Worm (Caenorhabditis elegans) whole organism, L4/young adult: ENCODE measurements around the gene T04F3.1.

Source experiments
- W03F9.2 ChIP-seq: fragments of 150-350 bp; optimal IDR thresholded peaks from 2 replicates; lab custom pipeline; 2014; ENCODE audit warnings: missing biosample characterization, missing genetic modification characterization
- dao-5 ChIP-seq: sonication (generic microtip); optimal IDR thresholded peaks from 2 replicates; lab custom pipeline; 2016; ENCODE audit warnings: missing genotype, missing genetic modification characterization, moderate library complexity, missing compliant biosample characterization
- him-1 ChIP-seq: sonication (generic microtip); optimal IDR thresholded peaks from 2 replicates; lab custom pipeline; 2016; ENCODE audit warnings: missing genotype, missing genetic modification reagents, missing genetic modification characterization, missing compliant biosample characterization

The T04F3.1 gene

DNA sequence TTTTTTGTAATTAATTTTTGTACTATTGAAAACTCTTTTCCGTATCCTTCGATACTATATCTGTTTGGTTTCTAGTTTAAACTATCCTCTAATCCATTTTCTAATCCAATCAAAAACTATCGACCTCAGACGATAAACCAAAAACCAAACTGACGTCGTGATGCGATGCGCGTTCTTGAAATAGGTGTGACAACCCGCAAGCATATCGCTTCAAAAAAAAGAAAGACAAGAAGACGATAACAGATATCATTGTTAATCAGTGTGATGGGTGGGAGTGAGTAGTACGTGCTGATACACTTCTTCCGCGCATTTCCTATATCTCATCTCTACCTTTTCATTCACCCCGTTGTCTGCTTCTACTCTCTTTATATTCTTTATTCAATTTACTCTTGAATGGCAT is at the start of gene T04F3.1:
Gene T04F3.1, plus strand, starts transcription at position 246 of the 400 bp plus-strand sequence.
- TF ChIP-seq W03F9.2 (tag; lab: Kevin White, UChicago) (no peak), dao-5 (tag; lab: Kevin White, UChicago) (no peak), him-1 (tag; lab: Kevin White, UChicago) (no peak)

ce11 chrV:11691553-11691952 is 48.3 kb upstream of the T04F3.1 start, which contains the start of gene W05E10.1:
TSS of gene W05E10.1 (minus strand) at chrV:11691691.
- TF ChIP-seq dao-5 (tag; lab: Kevin White, UChicago) (no peak), W03F9.2 (tag; lab: Kevin White, UChicago) (no peak), him-1 (tag; lab: Kevin White, UChicago) (no peak)

DNA sequence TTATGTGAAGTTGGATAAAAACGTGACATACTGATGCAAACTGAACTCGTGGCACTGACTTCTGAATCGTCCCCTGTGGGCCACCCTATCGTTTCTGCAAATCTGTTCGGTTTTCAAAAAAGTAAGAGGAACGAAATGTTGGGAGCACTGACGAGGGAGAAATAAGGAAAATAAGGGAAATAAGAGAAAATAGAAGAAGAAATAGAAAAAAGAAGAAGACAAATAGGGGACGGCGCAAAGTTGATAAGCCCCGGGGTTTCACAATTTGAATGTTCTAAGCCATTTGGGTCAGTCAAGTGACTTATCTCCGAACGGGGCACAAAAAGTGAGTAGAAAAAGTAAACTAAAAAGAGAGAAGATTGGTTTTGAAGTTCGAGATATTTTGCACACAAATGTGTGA is 44.3 kb upstream of the T04F3.1 start, which contains the start of gene W05E10.5:
Gene W05E10.5, minus strand, starts transcription at position 101 of the 400 bp plus-strand sequence.
- TF ChIP-seq dao-5 (tag; lab: Kevin White, UChicago) (no peak), him-1 (tag; lab: Kevin White, UChicago) (no peak), W03F9.2 (tag; lab: Kevin White, UChicago) (no peak)

DNA sequence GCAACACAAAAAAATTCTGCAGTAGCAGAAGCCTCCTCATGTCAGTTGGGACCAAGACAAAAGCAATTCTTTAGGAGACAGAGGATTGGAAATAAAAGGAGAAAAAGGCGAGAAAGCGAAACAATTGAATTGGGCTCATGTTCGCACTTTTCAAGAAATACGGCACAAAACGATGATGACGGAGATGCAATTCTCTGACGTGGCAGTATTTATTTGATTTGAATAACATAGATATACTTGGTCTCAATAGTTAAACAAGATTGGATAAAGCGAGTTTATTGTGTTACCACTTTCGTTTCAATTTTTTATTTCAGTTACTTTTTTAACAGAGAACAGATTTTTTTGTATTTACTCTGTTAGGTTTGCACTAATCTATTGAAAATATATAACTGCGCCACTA is 42.4 kb upstream of the T04F3.1 start:
- TF ChIP-seq him-1 (tag; lab: Kevin White, UChicago) (no peak), dao-5 (tag; lab: Kevin White, UChicago) (no peak), W03F9.2 (tag; lab: Kevin White, UChicago) (no peak)

- no peak for TF ChIP-seq W03F9.2 (tag; lab: Kevin White, UChicago)
Measured at ce11 chrV:11704658-11705057, 35.2 kb upstream of the T04F3.1 start.

- no peak for TF ChIP-seq him-1 (tag; lab: Kevin White, UChicago)
Measured at ce11 chrV:11705399-11705798, 34.5 kb upstream of the T04F3.1 start, which contains the start of gene ceh-32. TSS of gene ceh-32 (minus strand) at chrV:11705400.

- TF ChIP-seq dao-5 (tag; lab: Kevin White, UChicago) (no peak), W03F9.2 (tag; lab: Kevin White, UChicago) (no peak), him-1 (tag; lab: Kevin White, UChicago) (no peak)
Measured at ce11 chrV:11706353-11706752, 33.5 kb upstream of the T04F3.1 start.

- TF ChIP-seq him-1 (tag; lab: Kevin White, UChicago) (no peak), dao-5 (tag; lab: Kevin White, UChicago) (no peak), W03F9.2 (tag; lab: Kevin White, UChicago) (no peak)
Measured at ce11 chrV:11711751-11712150, 28.1 kb upstream of the T04F3.1 start.

ce11 chrV:11715797-11716196 is 24.1 kb upstream of the T04F3.1 start, which contains the start of gene tre-3:
TSS of gene tre-3 (minus strand) at chrV:11715903.
- TF ChIP-seq dao-5 (tag; lab: Kevin White, UChicago) (no peak), W03F9.2 (tag; lab: Kevin White, UChicago) (no peak), him-1 (tag; lab: Kevin White, UChicago) (no peak)

- TF ChIP-seq dao-5 (tag; lab: Kevin White, UChicago) (no peak), him-1 (tag; lab: Kevin White, UChicago) (no peak), W03F9.2 (tag; lab: Kevin White, UChicago) (no peak)
Measured at ce11 chrV:11716930-11717329, 22.9 kb upstream of the T04F3.1 start.

- TF ChIP-seq him-1 (tag; lab: Kevin White, UChicago) (no peak), W03F9.2 (tag; lab: Kevin White, UChicago) (no peak), dao-5 (tag; lab: Kevin White, UChicago) (no peak)
Measured at ce11 chrV:11722858-11723257, 17.0 kb upstream of the T04F3.1 start.

ce11 chrV:11725971-11726370 is 13.9 kb upstream of the T04F3.1 start, which contains the start of gene daf-11:
TSS of gene daf-11 (minus strand) at chrV:11726071.
- no peak for TF ChIP-seq him-1 (tag; lab: Kevin White, UChicago)
- TF ChIP-seq dao-5 (tag; lab: Kevin White, UChicago), result no peak
- no peak for TF ChIP-seq W03F9.2 (tag; lab: Kevin White, UChicago)

- TF ChIP-seq dao-5 (tag; lab: Kevin White, UChicago) (no peak), him-1 (tag; lab: Kevin White, UChicago) (no peak), W03F9.2 (tag; lab: Kevin White, UChicago) (no peak)
Measured at ce11 chrV:11730060-11730459, 9.8 kb upstream of the T04F3.1 start, which contains the start of gene rhr-2. TSS of gene rhr-2 (minus strand) at chrV:11730160.

DNA sequence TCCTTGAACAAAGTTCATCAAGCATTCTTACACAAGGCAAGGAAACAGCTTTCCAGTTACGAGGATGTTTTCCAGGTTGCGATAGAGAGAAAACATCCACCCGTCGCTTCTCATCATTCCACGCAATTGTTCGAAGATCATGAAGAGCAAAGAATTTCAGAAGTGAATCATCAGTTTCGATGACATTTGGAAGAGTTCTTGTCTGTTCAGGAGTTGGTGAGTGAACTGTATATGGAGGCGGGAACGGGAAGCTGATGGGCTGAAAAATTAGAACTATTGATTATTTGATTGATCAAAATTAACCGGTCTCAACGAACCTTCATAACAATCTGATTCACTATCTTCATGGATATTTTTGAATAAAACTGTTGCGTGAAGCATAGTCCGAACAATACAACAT is 7.8 kb upstream of the T04F3.1 start:
- TF ChIP-seq him-1 (tag; lab: Kevin White, UChicago) (no peak), W03F9.2 (tag; lab: Kevin White, UChicago) (no peak), dao-5 (tag; lab: Kevin White, UChicago) (no peak)
